Fruit fly (Drosophila melanogaster) Kc167 (cell line): ENCODE measurements around the gene klar.

ENCODE experiments used
- Myc ChIP-seq: fragments of >200 bp; optimal IDR thresholded peaks from 2 replicates; lab custom pipeline; 2017; ENCODE audit warnings: missing external identifiers
- Sin3A ChIP-seq: fragments of >200 bp; optimal IDR thresholded peaks from 2 replicates; lab custom pipeline; 2018; ENCODE audit warnings: missing external identifiers
- h ChIP-seq: fragments of >200 bp; optimal IDR thresholded peaks from 3 replicates; lab custom pipeline; 2018; ENCODE audit warnings: missing external identifiers
- insv ChIP-seq: fragments of >200 bp; optimal IDR thresholded peaks from 3 replicates; lab custom pipeline; 2018; ENCODE audit warnings: missing external identifiers
- psq ChIP-seq: fragments of >200 bp; optimal IDR thresholded peaks from 2 replicates; lab custom pipeline; 2017; ENCODE audit warnings: missing external identifiers
- ttk ChIP-seq: sonication (Bioruptor generic); optimal IDR thresholded peaks from 2 replicates; lab custom pipeline; 2017; ENCODE audit warnings: missing external identifiers

Gene klar

DNA sequence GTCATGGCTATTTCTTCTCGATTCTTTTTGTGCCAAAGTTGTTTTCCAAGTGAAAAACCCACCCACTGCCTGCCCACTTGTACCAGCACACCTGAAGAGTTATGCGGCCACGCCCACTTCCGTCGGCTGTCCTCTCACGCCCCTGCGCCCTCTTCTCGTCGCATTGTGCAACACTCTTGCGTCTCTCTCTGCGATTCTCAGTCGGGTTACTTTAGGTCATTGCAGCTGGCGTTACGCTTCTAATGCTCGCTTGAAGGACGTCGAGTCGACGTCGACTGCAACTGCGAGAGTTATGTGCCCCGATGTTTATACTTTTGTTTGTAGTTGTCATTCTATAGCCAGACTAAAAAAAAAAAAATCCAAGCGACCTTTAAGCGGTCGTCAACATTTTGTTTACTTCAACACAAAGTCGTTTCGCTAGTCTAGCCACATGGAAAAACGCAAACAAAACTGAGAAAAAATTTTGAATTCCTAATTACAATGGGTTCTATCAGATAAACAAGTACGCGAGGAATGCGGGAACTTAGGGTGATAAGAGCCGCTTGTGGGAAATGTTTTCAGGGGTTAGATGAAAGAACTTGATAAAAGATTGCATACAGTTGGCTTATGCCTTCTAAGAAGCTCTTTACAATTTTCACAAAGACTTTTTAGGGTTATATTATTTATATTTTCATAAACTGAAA, 21.5 kb upstream of the klar start:
- TF ChIP-seq Myc (lab: Kevin White, UChicago) (no peak), h (lab: Kevin White, UChicago) (no peak), ttk (no peak), psq (lab: Kevin White, UChicago) (no peak), Sin3A (lab: Kevin White, UChicago) (no peak), insv (no peak)

DNA sequence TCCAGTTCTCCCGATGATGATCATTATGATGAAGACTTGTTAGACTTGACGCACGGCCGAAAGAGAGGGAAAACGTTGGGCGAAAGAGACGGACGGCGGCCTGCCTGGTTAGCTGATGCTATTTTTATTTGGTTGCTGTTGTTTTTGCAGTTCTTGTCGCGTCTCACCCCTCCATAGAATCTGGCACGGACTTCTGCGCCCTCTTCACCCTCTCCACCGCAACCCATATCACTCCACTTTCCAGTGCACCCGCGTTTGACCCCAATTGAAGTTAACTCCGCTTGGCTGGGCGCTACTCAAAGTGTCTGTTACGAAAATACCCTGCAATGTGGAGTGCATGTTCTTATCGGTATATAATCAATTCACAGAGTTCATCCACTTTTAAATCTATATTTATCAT, 20.7 kb upstream of the klar start:
- no peak for TF ChIP-seq Sin3A (lab: Kevin White, UChicago)
- TF ChIP-seq insv = no peak
- no peak for TF ChIP-seq h (lab: Kevin White, UChicago)
- TF ChIP-seq Myc (lab: Kevin White, UChicago) = no peak
- no peak for TF ChIP-seq psq (lab: Kevin White, UChicago)
- no peak for TF ChIP-seq ttk

DNA sequence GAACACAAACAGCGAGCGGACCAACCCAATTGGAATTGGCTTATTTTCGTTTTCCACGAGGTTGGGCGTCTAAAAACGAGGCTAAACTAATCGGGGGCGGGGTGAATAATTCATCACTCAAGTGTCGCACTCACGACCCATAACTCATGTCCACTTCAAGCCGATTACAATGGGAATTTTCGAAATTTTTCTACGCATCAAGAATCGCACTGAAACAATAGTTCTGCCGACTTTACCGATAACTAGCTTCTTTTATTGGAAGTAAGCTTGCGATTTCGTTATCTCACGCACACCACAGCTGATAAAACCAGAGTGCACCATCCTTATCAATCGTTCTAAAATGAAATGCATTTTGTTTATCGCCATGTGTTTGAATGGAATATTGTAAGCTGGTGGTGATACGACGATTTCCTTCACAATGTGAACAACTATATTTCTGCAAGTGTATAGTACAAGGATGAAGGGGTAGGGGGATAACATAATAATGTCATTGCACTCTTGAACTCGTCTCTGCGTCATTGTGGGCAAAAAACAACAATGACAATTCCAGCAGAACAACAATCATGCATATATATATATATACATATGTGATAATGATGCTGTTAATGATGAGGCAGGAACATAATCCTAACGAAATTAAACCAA, 19.1 kb upstream of the klar start:
- TF ChIP-seq psq (lab: Kevin White, UChicago) (no peak), insv (no peak), Sin3A (lab: Kevin White, UChicago) (no peak), ttk (no peak), h (lab: Kevin White, UChicago) (no peak), Myc (lab: Kevin White, UChicago) (no peak)

DNA sequence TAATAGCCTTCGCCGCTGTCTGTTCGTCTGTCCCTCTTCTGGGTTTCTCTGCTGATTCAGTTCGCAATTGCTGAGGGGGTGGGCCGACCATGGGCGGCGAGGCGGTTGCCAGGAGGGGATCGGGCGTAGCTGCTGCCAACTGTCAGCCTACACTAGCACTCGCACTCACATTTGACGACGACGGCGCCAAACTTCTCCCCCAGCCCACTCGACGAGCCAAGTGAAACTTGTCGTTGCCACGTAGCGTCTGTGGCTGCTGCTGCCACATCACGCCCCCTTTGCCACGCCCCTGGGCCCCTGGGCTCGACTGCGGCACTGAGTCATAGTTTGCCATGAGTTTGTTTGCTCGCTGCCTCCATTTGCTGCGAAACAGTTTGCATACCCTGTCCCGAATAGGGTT, 16.9 kb upstream of the klar start:
- TF ChIP-seq ttk (no peak), Sin3A (lab: Kevin White, UChicago) (no peak), psq (lab: Kevin White, UChicago) (no peak), insv (no peak), Myc (lab: Kevin White, UChicago) (no peak), h (lab: Kevin White, UChicago) (no peak)

DNA sequence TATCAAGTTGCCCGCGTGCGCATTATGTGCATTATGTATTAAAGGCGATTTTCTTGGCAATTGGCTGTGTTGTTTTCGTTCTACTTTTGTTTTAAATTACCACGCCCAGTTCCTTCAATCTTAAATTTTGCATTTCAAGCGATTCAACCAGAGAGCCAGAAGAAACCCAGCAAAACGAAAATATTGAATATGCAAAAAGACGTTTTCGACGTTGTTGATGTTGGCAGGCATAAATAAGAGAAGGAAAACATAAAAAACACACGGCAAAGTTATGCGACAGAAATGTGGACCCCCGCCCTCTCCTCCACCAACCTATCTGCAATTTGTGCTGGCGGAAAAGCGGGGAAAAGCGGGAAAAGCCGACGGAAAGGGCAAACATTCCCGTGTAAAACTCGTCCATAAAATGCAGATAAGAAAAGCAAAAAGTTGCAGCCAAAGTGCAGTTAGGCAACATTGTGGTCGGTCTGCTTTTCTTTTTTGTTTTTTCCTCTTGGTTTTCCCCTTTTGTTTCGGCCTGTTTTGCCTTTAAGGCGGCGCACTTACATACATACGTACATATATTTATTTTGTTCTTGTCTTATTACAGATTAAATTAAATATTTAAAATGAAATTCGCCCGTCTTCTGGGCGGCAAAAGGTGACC, 15.6 kb upstream of the klar start:
- TF ChIP-seq insv (no peak), ttk (no peak), psq (lab: Kevin White, UChicago) (no peak), Sin3A (lab: Kevin White, UChicago) (no peak), h (lab: Kevin White, UChicago) (no peak), Myc (lab: Kevin White, UChicago) (no peak)

DNA sequence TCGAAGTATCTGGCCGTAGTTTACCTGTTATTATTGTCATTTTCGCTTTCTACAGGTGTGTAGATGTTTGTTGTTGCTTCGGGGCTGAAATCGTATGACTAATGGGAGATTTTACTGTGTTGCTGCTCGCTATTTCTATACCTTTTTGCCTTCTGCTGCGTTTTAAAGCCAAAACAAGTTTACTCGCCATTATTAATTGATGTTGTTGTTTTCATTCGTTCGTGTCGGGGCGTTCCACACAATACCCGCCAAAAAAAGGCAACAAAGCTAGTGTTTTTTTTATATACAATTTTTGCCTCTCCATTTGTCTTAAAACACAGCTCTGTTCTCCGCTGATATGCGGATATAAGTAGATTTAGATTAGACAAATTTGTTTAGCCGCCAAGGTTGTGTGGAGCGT, 14.9 kb upstream of the klar start:
- TF ChIP-seq Sin3A (lab: Kevin White, UChicago) (no peak), Myc (lab: Kevin White, UChicago) (no peak), psq (lab: Kevin White, UChicago) (no peak), ttk (no peak), insv (no peak), h (lab: Kevin White, UChicago) (no peak)

DNA sequence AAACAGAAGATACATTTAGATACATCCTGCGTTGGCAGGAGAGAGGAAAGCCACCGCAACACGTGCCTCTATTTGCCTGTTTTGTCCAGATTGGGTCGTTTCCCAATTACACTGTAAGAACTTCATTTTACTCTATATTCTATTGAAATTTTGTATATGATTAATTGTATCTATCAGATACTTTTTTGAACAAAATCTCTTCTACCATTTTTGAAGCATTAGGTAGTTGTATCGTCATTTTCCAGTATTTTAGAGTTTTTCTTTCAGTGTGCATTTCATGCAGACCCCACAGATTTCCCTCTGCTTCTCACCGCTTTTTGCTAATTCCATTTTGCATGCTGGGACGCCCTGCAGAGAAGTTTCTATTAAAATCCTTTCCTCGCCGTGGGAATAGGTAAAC, 14.2 kb upstream of the klar start:
- TF ChIP-seq ttk (no peak), psq (lab: Kevin White, UChicago) (no peak)

DNA sequence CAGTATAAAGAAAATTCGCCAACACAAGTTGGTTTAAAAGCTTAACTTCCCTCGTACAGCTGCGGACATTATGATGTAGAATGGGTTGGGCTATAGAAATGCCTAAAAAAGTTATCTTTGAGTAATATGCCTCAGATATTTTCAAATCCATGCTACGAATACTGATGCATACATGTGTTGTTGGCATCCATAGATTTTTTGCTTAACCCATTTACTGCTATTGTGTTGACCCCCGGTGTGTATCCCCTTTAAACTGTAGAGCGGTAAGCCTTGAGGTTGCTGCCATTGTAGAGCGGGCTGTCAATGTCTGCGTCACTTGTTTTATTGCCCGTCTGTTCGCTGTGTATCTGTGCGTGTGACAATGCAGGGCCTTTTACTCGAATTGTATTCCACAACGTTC, 12.5 kb upstream of the klar start:
- no peak for TF ChIP-seq ttk

DNA sequence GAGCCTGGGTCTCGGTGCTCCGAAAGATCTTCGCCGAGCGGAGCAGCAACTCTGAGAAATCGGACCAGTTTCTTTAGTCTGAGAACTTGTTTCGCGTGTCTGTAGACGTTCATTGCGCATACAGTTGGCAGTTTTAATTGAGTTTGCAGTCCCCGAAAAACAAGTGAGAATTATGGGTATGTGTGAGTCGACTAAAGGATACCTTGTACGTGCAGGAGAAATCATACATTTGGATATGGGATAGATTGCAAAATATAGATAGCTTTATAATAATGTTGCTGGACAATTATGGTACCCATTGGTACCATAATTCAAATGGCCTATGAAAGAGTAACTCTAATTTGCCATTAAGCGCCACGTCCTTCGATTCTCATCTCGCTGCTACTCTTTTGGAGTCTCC, 12.0 kb upstream of the klar start:
- TF ChIP-seq Sin3A (lab: Kevin White, UChicago) (no peak), ttk (no peak), psq (lab: Kevin White, UChicago) (no peak), Myc (lab: Kevin White, UChicago) (no peak), h (lab: Kevin White, UChicago) (no peak), insv (no peak)

DNA sequence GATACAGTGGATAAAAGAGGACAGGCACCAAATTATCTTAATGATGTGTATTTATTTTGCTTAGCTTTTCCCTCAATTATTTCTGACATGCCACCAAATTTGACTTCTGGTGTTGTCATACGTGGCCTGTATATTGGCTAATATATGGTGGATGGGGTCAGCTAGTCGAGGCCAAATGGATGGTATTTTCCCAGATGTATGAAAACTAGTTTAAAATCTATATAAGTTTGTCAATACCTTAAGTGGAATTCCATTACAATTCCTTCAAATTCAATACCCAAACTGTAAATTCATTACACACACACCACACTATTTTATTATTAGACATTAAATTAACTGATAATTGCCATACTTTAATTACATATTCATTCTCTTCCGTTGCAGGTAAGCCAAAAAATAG, 11.4 kb upstream of the klar start:
- no peak for TF ChIP-seq ttk
- no peak for TF ChIP-seq insv
- no peak for TF ChIP-seq psq (lab: Kevin White, UChicago)
- no peak for TF ChIP-seq Sin3A (lab: Kevin White, UChicago)
- TF ChIP-seq h (lab: Kevin White, UChicago) = no peak
- TF ChIP-seq Myc (lab: Kevin White, UChicago) = no peak

DNA sequence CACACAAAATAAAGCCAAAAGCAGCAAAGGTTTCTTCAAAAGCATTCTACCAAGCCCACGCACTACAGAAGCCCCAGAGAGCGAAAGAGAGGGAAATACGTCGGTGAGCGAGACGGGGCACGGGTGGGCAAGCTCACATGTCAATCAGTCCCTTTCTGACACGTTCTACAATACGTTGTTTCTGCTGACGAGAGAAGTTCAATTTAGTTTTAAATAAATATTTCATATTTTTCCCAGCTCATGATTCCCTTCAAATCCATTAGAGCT, 10.3 kb upstream of the klar start:
- no peak for TF ChIP-seq insv
- no peak for TF ChIP-seq psq (lab: Kevin White, UChicago)
- no peak for TF ChIP-seq Myc (lab: Kevin White, UChicago)

DNA sequence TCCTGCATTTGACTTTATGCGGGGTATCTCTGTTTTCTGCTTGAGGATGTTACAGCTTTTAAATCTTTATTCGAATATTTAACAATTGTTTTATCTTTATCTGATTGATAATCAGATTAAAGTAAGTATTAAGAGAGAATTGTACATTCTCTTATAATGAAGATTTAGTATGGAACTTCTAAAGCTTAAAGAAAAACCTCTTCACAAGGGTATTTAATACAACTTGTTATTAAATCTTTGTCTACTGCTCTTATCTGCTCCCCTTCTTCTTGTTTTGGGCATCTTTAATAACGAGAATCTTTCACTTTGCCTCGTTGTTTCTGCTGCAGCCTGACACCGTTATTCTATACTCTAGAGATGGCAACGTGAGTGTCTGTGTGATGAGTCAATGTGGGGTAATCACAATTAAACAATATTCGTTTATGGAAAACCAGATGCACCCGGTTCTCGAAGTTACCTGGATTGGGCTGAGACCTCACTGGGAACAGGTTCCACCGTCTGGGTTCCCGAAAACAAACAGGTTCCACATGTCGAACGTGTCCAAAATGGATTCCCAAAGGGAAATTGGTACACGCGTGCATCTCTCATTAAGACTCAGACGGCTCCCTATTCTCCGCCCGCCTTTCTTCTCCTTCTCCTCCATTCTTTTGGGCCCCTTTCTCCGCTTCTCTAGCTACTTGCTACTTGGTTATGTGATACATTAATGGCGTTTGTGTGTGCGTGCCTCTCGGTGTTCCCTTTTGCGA, 9.8 kb upstream of the klar start:
- TF ChIP-seq h (lab: Kevin White, UChicago) = no peak
- TF ChIP-seq psq (lab: Kevin White, UChicago) = no peak
- TF ChIP-seq insv = no peak
- TF ChIP-seq Sin3A (lab: Kevin White, UChicago) = no peak
- no peak for TF ChIP-seq Myc (lab: Kevin White, UChicago)
- no peak for TF ChIP-seq ttk
